Worm (Caenorhabditis elegans): ENCODE measurements around the gene AH6.3.

AH6.3 gene

ce11 chrII:9522986-9523385 lies 4.1 kb downstream of the AH6.3 start, which contains the start of gene AH6.17:
Gene AH6.17, plus strand, starts transcription at chrII:9523170.
- no peak for TF ChIP-seq mdl-1 (tag; optimal IDR thresholded peaks at IDR 0.05)
- no peak for TF ChIP-seq egl-43 (GFP tag; IDR thresholded peaks at IDR 0.05)
- TF ChIP-seq lin-38 (GFP tag; IDR thresholded peaks at IDR 0.05), result no peak
- peak; percentile 67 for TF ChIP-seq aha-1 (tag)
- no peak for TF ChIP-seq nhr-41 (GFP tag; IDR thresholded peaks at IDR 0.05)
- TF ChIP-seq nhr-77 (tag; optimal IDR thresholded peaks at IDR 0.05), result no peak
- peak in 1 of 2 experiments; percentile 74 for TF ChIP-seq unc-62 (GFP tag; optimal IDR thresholded peaks at IDR 0.05 in 1 of 2)
- TF ChIP-seq unc-62 (tag; optimal IDR thresholded peaks at IDR 0.05), result no peak
- no peak for TF ChIP-seq nhr-25 (tag; optimal IDR thresholded peaks at IDR 0.05; ENCODE audit: borderline replicate concordance, insufficient read depth)
- TF ChIP-seq snpc-4 (tag; optimal IDR thresholded peaks at IDR 0.05), result no peak
- no peak for TF ChIP-seq nhr-11 (tag; optimal IDR thresholded peaks at IDR 0.05)
- TF ChIP-seq daf-12 (tag; optimal IDR thresholded peaks at IDR 0.05), result no peak
- no peak for TF ChIP-seq dpl-1 (GFP tag; optimal IDR thresholded peaks at IDR 0.05)
- TF ChIP-seq ces-1 (GFP tag; optimal IDR thresholded peaks at IDR 0.05), result no peak
- no peak for TF ChIP-seq F44E2.7 (GFP tag; IDR thresholded peaks at IDR 0.05)
- no peak for TF ChIP-seq dmd-8 (GFP tag; IDR thresholded peaks at IDR 0.05)
- TF ChIP-seq jun-1 (tag; optimal IDR thresholded peaks at IDR 0.05), result no peak

- TF ChIP-seq Y48G9A.11 (GFP tag; IDR thresholded peaks at IDR 0.05) (peak; percentile 77), T20F7.1 (GFP tag; optimal IDR thresholded peaks at IDR 0.05) (no peak), mes-2 (tag; optimal IDR thresholded peaks at IDR 0.05; ENCODE audit: poor library complexity, severe bottlenecking) (no peak), pqm-1 (tag; optimal IDR thresholded peaks at IDR 0.05) (no peak), lim-7 (GFP tag; IDR thresholded peaks at IDR 0.05) (no peak), unc-130 (GFP tag; optimal IDR thresholded peaks at IDR 0.05) (peak; percentile 69), arid-1 (GFP tag; conservative IDR thresholded peaks at IDR 0.05) (no peak)
Observed at ce11 chrII:9523539-9524224, 4.8 kb downstream of the AH6.3 start, which contains the start of gene mex-6. Gene mex-6, plus strand, starts transcription at chrII:9524174.

ce11 chrII:9528480-9528879 lies 9.6 kb downstream of the AH6.3 start, which contains the start of gene sra-2:
Gene sra-2, plus strand, starts transcription at chrII:9528780.
- no peak for TF ChIP-seq php-3 (GFP tag; IDR thresholded peaks at IDR 0.05)
- TF ChIP-seq aly-2 (tag; optimal IDR thresholded peaks at IDR 0.05), result no peak
- TF ChIP-seq F26F4.8 (GFP tag; conservative IDR thresholded peaks at IDR 0.05), result no peak
- TF ChIP-seq hlh-30 (tag; optimal IDR thresholded peaks at IDR 0.05; ENCODE audit: insufficient read depth), result no peak
- no peak for TF ChIP-seq dpl-1 (GFP tag; optimal IDR thresholded peaks at IDR 0.05)
- TF ChIP-seq Y48G9A.11 (GFP tag; IDR thresholded peaks at IDR 0.05), result no peak
- no peak for TF ChIP-seq lin-13 (GFP tag; optimal IDR thresholded peaks at IDR 0.05)
- no peak for TF ChIP-seq ceh-62 (tag; optimal IDR thresholded peaks at IDR 0.05)
- no peak for TF ChIP-seq nhr-25 (tag; optimal IDR thresholded peaks at IDR 0.05; ENCODE audit: borderline replicate concordance, insufficient read depth)
- no peak for TF ChIP-seq mes-2 (tag; optimal IDR thresholded peaks at IDR 0.05; ENCODE audit: poor library complexity, severe bottlenecking)
- TF ChIP-seq nhr-102 (tag; optimal IDR thresholded peaks at IDR 0.05), result no peak
- no peak for TF ChIP-seq daf-16 (GFP tag; optimal IDR thresholded peaks at IDR 0.05)
- no peak for TF ChIP-seq daf-16 (tag; optimal IDR thresholded peaks at IDR 0.05)
- TF ChIP-seq lsy-2 (tag; optimal IDR thresholded peaks at IDR 0.05), result no peak
- TF ChIP-seq madf-5 (GFP tag; IDR thresholded peaks at IDR 0.05), result no peak
- no peak for TF ChIP-seq R02D3.7 (tag; optimal IDR thresholded peaks at IDR 0.05)
- no peak for TF ChIP-seq hmg-1.1 (GFP tag; IDR thresholded peaks at IDR 0.05)
- no peak for TF ChIP-seq Y105C5A.15 (GFP tag; IDR thresholded peaks at IDR 0.05)
- no peak for TF ChIP-seq duxl-1 (tag; optimal IDR thresholded peaks at IDR 0.05; ENCODE audit: poor library complexity)

Data from whole organism, L4 larva.